Worm (Caenorhabditis elegans): Measurements from ENCODE around the gene Y57G11C.52.
A peak's percentile ranks its signal among the peaks of the same experiment; 100 is the strongest.

Y57G11C.52 gene

DNA sequence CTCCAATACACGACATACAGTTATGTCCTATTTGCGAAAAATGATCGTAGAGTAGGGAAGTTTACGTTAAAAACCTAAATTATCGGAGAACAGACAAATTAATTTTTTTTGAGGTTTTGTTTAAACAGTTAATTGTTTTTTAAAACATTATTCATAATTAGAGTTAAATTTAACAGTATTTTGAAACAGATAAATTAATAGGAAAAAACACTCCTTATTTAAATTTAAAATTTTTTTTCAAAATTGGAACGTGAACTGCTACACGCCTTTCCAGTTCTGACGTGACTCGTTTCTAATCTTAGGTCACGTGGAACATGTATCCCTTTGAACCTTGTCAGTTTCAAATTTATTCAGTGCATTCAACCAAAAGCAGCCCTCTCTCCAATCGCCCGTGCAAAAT is at the start of gene Y57G11C.52:
Y57G11C.52 (plus strand) TSS at position 301 of the 400 bp plus-strand sequence.
- peak; percentile 0 for TF ChIP-seq nhr-85 (tag)
- TF ChIP-seq mdl-1 (tag; optimal IDR thresholded peaks at IDR 0.05): no peak
- no peak for TF ChIP-seq mef-2 (tag; optimal IDR thresholded peaks at IDR 0.05)
- no peak for TF ChIP-seq aha-1 (tag; optimal IDR thresholded peaks at IDR 0.05)

DNA sequence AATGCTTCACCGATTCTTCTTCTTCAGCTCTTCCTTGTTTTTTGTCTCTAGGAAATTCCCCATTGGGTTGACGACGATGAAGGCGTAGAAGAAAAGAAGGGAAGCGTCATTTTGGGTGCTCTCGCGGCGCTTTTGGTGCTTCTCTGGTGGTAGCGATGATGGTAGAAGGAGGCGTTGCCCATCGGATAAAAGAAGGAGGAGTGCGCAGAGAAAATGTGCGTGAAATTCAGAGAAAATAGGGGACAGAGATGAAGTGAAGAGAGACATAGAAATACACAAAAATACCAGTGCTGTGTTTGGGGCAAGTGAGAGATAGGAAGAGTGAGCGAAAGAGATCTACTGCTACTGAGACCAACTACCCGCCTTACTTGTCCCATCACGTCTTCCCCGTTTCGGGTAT is 46.9 kb upstream of the Y57G11C.52 start, which contains the start of gene oig-5:
oig-5 (plus strand) TSS at position 301 of the 400 bp plus-strand sequence.
- no peak for TF ChIP-seq fkh-8 (tag; optimal IDR thresholded peaks at IDR 0.05)
- no peak for TF ChIP-seq vab-15 (tag; optimal IDR thresholded peaks at IDR 0.05)
- TF ChIP-seq skn-1 (tag; optimal IDR thresholded peaks at IDR 0.05): no peak
- no peak for TF ChIP-seq efl-1 (optimal IDR thresholded peaks at IDR 0.05)
- TF ChIP-seq efl-1 (GFP tag; optimal IDR thresholded peaks at IDR 0.05 in 1 of 2): no peak
- TF ChIP-seq hpl-2 (GFP tag; optimal IDR thresholded peaks at IDR 0.05): no peak
- TF ChIP-seq F16B12.6 (tag; optimal IDR thresholded peaks at IDR 0.05): no peak
- TF ChIP-seq nhr-11 (tag; optimal IDR thresholded peaks at IDR 0.05): no peak
- no peak for TF ChIP-seq blmp-1 (tag; optimal IDR thresholded peaks at IDR 0.05)
- no peak for TF ChIP-seq nhr-90 (tag; optimal IDR thresholded peaks at IDR 0.05; ENCODE audit: poor library complexity)
- no peak for TF ChIP-seq rnt-1 (tag; optimal IDR thresholded peaks at IDR 0.05)
- peak; percentile 5 for TF ChIP-seq ceh-8 (GFP tag; optimal IDR thresholded peaks at IDR 0.05)
- TF ChIP-seq zip-4 (GFP tag; optimal IDR thresholded peaks at IDR 0.05): no peak
- TF ChIP-seq unc-130 (tag; optimal IDR thresholded peaks at IDR 0.05): no peak
- TF ChIP-seq aly-2 (tag; optimal IDR thresholded peaks at IDR 0.05): no peak
- 0 out of 2 replicates have a peak, but pooled peaks have one; percentile 7 for TF ChIP-seq mab-9 (GFP tag; IDR thresholded peaks at IDR 0.05)
- no peak for TF ChIP-seq lin-14 (GFP tag; optimal IDR thresholded peaks at IDR 0.05)
- TF ChIP-seq nhr-76 (tag; optimal IDR thresholded peaks at IDR 0.05): no peak
- no peak for TF ChIP-seq lin-35 (GFP tag; optimal IDR thresholded peaks at IDR 0.05)

DNA sequence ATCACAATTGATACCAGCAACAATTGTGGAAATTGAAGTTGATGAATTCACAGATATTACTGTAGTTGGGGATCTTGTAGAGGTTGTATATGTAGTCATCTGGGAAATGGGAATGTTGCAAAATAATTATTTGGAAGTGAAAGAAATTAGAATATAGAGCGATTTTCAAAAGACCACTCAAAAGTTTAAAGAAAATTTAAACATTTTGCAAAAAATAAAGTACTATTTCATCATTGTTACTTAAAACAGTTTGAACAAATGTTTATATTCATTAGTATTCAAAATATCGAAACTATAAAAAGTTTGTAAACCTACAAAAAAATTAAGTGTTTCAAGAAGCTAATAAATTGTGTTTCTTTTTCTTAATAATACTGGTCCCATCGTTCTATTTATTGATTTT is 37.5 kb upstream of the Y57G11C.52 start, which contains the start of gene Y57G11C.46:
Y57G11C.46 (minus strand) TSS at position 101 of the 400 bp plus-strand sequence.
- TF ChIP-seq mdl-1 (tag; optimal IDR thresholded peaks at IDR 0.05) (no peak), ztf-4 (tag; optimal IDR thresholded peaks at IDR 0.05) (no peak), ets-5 (GFP tag; IDR thresholded peaks at IDR 0.05) (no peak), lsy-2 (tag; optimal IDR thresholded peaks at IDR 0.05) (no peak), nhr-85 (tag) (no peak), hlh-4 (tag; optimal IDR thresholded peaks at IDR 0.05) (no peak), grh-1 (GFP tag; IDR thresholded peaks at IDR 0.05) (no peak), unc-130 (tag; optimal IDR thresholded peaks at IDR 0.05) (no peak), unc-62 (GFP tag; optimal IDR thresholded peaks at IDR 0.05) (no peak), C34B4.2 (tag; optimal IDR thresholded peaks at IDR 0.05) (no peak), tlp-1 (tag; optimal IDR thresholded peaks at IDR 0.05) (no peak), nhr-11 (tag; optimal IDR thresholded peaks at IDR 0.05) (no peak), unc-86 (tag; optimal IDR thresholded peaks at IDR 0.05) (no peak), nhr-90 (tag; optimal IDR thresholded peaks at IDR 0.05; ENCODE audit: poor library complexity) (no peak), nhr-84 (tag; optimal IDR thresholded peaks at IDR 0.05) (no peak), nhr-47 (tag; optimal IDR thresholded peaks at IDR 0.05) (no peak)

DNA sequence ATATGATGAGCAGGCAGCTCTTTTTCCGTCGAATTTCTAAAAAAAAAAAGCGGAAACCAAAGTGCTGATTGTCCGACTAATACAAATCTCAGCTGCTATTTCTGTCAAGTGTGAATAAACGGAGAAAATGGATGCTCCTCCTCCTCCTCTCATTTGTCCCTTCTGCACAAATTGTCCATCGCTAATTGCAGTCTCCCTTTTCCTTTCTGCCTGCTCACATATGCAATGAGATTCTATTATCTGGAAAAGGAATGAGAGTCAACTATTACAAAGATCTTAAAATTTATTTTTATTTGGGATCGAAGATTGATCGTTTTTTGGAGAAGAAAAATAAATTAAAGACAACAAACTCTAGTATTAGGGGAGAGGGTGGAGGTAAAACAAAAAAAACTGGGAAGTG is 31.5 kb upstream of the Y57G11C.52 start:
- TF ChIP-seq aha-1 (tag; optimal IDR thresholded peaks at IDR 0.05) (no peak), nhr-76 (tag; optimal IDR thresholded peaks at IDR 0.05) (no peak), lsy-2 (tag; optimal IDR thresholded peaks at IDR 0.05) (peak; percentile 18 to 25), C34B4.2 (tag; optimal IDR thresholded peaks at IDR 0.05) (no peak), tlp-1 (tag; optimal IDR thresholded peaks at IDR 0.05) (no peak), pqm-1 (tag; optimal IDR thresholded peaks at IDR 0.05) (no peak), rnt-1 (tag; optimal IDR thresholded peaks at IDR 0.05) (no peak), vab-15 (tag; optimal IDR thresholded peaks at IDR 0.05) (no peak), lin-13 (GFP tag; optimal IDR thresholded peaks at IDR 0.05) (no peak), ceh-90 (tag; optimal IDR thresholded peaks at IDR 0.05) (no peak), sptf-1 (tag; optimal IDR thresholded peaks at IDR 0.05) (no peak), ceh-63 (GFP tag; optimal IDR thresholded peaks at IDR 0.05) (no peak), lir-3 (tag; optimal IDR thresholded peaks at IDR 0.05; ENCODE audit: poor library complexity) (no peak), ama-1 (optimal IDR thresholded peaks at IDR 0.05) (peak; percentile 38), efl-1 (optimal IDR thresholded peaks at IDR 0.05) (peak in 1 of 2 experiments; percentile 3), efl-1 (GFP tag; optimal IDR thresholded peaks at IDR 0.05 in 1 of 2) (no peak), jun-1 (tag; optimal IDR thresholded peaks at IDR 0.05) (no peak), unc-130 (tag; optimal IDR thresholded peaks at IDR 0.05) (no peak), unc-62 (GFP tag; optimal IDR thresholded peaks at IDR 0.05) (no peak), nhr-85 (tag) (peak; percentile 13), blmp-1 (tag; optimal IDR thresholded peaks at IDR 0.05) (no peak), hlh-17 (GFP tag; optimal IDR thresholded peaks at IDR 0.05; ENCODE audit: borderline replicate concordance) (no peak), nhr-71 (tag; optimal IDR thresholded peaks at IDR 0.05) (peak; percentile 38), ceh-88 (GFP tag; IDR thresholded peaks at IDR 0.05) (no peak), nhr-237 (tag; optimal IDR thresholded peaks at IDR 0.05) (no peak), elt-3 (tag; optimal IDR thresholded peaks at IDR 0.05) (peak in 1 of 6 experiments; percentile 2), ztf-4 (tag; optimal IDR thresholded peaks at IDR 0.05) (peak; percentile 37)
